Worm (Caenorhabditis elegans): ENCODE data around the gene F54E2.9.

DNA sequence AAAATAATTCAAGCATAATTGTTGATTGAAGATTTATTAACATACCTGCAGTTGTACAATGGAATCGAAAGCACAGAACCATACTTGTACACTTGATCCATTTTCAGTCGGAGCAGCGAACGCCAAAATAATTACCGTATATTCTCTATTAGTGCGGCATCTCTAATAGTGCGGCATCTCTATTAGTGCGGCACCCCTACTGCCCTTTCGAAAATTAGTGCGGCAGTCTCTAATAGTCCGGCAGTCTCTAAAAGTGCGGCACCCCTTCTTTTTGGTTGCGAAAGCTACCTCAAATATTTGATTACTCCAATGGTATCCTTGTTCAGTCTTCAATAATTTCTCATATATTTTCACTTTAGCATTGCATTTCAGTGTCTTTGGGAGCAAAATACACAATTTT, 4.3 kb upstream of the F54E2.9 start, which contains the start of gene srt-34:
- TF ChIP-seq eor-1 (tag; optimal IDR thresholded peaks at IDR 0.05) = no peak
- no peak for TF ChIP-seq nhr-12 (tag; optimal IDR thresholded peaks at IDR 0.05)
- TF ChIP-seq snpc-4 (tag; optimal IDR thresholded peaks at IDR 0.05) = no peak
- TF ChIP-seq unc-39 (tag; optimal IDR thresholded peaks at IDR 0.05) = no peak
- TF ChIP-seq ztf-4 (tag; optimal IDR thresholded peaks at IDR 0.05) = no peak
- no peak for TF ChIP-seq unc-62 (GFP tag; optimal IDR thresholded peaks at IDR 0.05)
- no peak for TF ChIP-seq fos-1 (tag; optimal IDR thresholded peaks at IDR 0.05)
- TF ChIP-seq aly-2 (tag; optimal IDR thresholded peaks at IDR 0.05) = no peak
- TF ChIP-seq mdl-1 (tag; optimal IDR thresholded peaks at IDR 0.05) = no peak
- TF ChIP-seq egl-27 (tag; optimal IDR thresholded peaks at IDR 0.05) = no peak
